Worm (Caenorhabditis elegans): ENCODE measurements around the gene Y69H2.7.

Y69H2.7 gene

DNA sequence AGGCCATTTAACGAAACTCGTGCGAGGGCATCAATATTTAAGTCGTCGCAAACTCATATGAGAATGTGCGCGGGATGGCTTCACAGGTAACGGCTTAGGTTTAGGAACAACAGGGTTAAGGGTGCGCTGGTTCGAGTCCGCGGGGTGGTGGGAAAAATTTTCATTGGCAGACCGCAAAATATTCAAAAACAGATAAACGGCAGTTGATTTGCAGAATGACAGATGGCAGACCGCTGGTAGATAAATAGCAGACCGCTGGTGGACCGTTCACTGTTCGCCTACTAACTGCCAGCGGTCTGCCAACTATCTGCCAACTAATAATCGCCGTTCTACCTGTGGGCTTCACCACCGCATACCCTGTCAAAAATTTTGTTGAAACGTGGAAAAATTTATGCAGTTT is 22.3 kb downstream of the Y69H2.7 start:
- TF ChIP-seq hnd-1 (tag; optimal IDR thresholded peaks at IDR 0.05) (no peak), scrt-1 (GFP tag; IDR thresholded peaks at IDR 0.05) (0 out of 2 replicates have a peak, but pooled peaks have one; percentile 58), aly-1 (tag; optimal IDR thresholded peaks at IDR 0.05) (peak; percentile 62), flt-1 (GFP tag; IDR thresholded peaks at IDR 0.05) (peak; percentile 40; the same call in 1 of the 2 replicates), tbx-11 (GFP tag; IDR thresholded peaks at IDR 0.05) (peak; percentile 40; the same call in 1 of the 2 replicates), ets-7 (tag; optimal IDR thresholded peaks at IDR 0.05) (no peak), ceh-13 (GFP tag; optimal IDR thresholded peaks at IDR 0.05) (peak; percentile 40), sea-1 (GFP tag; conservative IDR thresholded peaks at IDR 0.05) (peak; percentile 74)

DNA sequence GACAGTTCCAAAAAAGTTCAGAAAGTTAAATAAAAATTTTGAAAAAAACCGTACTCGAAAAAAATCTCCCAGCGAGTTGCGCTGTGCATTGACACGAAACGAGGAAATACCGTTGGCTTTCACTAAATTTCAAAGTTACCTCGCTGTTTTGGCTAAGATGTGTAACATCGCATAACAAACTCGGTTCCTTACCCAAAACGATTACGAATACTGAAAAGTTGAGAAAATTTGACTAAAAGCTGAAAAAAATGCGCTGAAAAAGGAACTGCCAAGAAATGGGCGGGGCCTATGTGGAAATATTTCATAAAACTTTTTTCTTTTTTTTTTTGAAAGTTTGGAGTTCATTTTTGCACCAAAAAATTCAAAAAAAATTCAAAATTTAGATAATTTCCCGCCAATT is 29.6 kb downstream of the Y69H2.7 start:
- TF ChIP-seq ama-1 (optimal IDR thresholded peaks at IDR 0.05) (no peak), B0310.2 (tag; optimal IDR thresholded peaks at IDR 0.05) (no peak), ets-7 (tag; optimal IDR thresholded peaks at IDR 0.05) (no peak), aly-1 (tag; optimal IDR thresholded peaks at IDR 0.05) (no peak), ceh-13 (GFP tag; optimal IDR thresholded peaks at IDR 0.05) (no peak)

DNA sequence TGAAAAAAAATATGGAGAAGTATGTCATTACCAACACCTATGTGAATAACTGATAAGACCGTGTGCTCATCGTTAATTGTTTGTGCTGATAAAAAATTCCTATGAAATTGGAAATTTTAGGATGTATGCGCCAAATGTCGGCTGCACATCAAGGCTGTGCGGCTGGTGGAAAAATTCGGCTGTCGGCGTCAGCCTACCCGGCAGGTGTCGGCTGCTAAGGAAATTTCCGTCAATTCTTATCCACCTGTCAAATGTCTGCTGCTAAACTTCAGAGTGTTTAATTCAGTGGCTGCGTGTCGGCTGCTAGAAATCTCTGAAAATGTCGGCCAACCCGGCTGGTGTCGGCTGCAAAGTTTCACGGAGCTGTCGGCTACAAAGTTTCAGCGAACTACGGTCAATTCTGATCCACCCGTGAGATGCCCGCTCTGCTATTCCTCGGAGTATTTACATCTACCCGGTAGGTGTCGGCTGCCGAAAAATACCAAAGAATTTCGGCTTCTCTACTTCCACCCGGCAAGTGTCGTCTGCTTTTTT is 30.2 kb downstream of the Y69H2.7 start, which contains the start of gene Y17D7C.2:
TSS of gene Y17D7C.2 (minus strand) at position 32 of the 534 bp plus-strand sequence.
- TF ChIP-seq hmg-4 (GFP tag; optimal IDR thresholded peaks at IDR 0.05) (peak; percentile 1), scrt-1 (GFP tag; IDR thresholded peaks at IDR 0.05) (peak; percentile 63), ets-7 (tag; optimal IDR thresholded peaks at IDR 0.05) (no peak), aly-1 (tag; optimal IDR thresholded peaks at IDR 0.05) (peak; percentile 86), tbx-11 (GFP tag; IDR thresholded peaks at IDR 0.05) (peak; percentile 52; the same call in 1 of the 2 replicates), pes-1 (GFP tag; IDR thresholded peaks at IDR 0.05) (no peak), flt-1 (GFP tag; IDR thresholded peaks at IDR 0.05) (peak; percentile 44; the same call in 1 of the 2 replicates), hmbx-1 (tag; optimal IDR thresholded peaks at IDR 0.05) (no peak), ceh-13 (GFP tag; optimal IDR thresholded peaks at IDR 0.05) (peak; percentile 70), ceh-36 (tag; optimal IDR thresholded peaks at IDR 0.05) (no peak), ama-1 (optimal IDR thresholded peaks at IDR 0.05) (peak; percentile 33), sea-1 (GFP tag; conservative IDR thresholded peaks at IDR 0.05) (peak; percentile 84), tbx-37 (GFP tag; conservative IDR thresholded peaks at IDR 0.05) (no peak), hnd-1 (tag; optimal IDR thresholded peaks at IDR 0.05) (no peak), B0310.2 (tag; optimal IDR thresholded peaks at IDR 0.05) (no peak), F13C5.2 (tag; optimal IDR thresholded peaks at IDR 0.05) (no peak)

DNA sequence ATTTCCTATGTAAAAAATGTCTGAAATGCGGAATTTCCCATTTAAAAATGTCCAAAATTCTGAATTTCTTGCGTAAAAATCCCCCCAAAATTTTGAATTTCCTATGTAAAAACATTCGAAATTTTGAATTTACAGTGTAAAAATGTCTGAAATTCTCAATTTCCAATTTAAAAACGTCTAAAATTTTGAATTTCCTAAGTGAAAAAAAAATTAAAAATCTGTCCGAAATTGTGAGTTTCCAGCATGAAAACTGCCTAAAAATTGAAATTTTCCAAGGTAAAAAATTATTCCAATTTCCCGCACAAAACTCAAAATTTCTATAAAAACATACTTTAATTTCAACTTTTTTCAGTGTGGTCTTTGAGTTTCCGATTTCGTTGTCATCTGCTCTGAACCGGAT is 32.1 kb downstream of the Y69H2.7 start:
- no peak for TF ChIP-seq tbx-11 (GFP tag; IDR thresholded peaks at IDR 0.05)

DNA sequence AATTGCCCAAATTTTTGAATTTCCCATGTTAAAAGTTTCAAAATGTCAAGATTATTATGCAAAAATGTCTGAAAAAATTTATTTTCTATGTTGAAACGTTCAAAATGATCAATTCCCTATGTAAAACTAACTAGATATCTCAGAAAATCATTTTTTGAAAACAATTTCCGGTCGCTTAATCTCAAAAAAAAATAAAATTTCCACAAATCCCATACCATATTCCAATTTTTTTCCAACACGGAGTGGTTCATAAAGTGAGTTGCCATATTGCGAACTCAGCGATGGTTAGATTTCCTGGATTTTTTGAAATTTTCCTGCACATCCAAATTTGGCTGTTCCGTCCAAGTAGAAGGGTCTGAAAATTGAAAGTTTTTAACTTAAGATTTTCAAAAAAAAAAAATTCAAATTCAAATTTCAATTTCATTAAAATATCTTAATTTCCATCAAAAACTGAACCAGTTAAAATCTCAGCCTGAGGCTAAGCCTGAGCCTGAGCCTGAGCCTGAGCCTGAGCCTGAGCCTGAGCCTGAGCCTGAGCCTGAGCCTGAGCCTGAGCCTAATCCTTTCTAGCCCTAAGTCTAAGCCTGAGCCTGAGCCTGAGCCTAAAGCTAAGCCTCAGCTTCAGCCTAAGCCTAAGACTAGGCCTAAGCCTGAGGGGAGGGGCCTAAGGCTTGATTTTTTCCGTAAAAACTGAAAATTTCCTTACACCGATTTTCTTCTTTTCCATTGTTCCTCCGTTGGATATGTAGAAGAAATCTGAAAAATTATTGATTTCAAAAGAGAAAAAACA is 32.9 kb downstream of the Y69H2.7 start:
- TF ChIP-seq hnd-1 (tag; optimal IDR thresholded peaks at IDR 0.05) (no peak), ceh-36 (tag; optimal IDR thresholded peaks at IDR 0.05) (peak; percentile 57), flt-1 (GFP tag; IDR thresholded peaks at IDR 0.05) (peak; percentile 52)

DNA sequence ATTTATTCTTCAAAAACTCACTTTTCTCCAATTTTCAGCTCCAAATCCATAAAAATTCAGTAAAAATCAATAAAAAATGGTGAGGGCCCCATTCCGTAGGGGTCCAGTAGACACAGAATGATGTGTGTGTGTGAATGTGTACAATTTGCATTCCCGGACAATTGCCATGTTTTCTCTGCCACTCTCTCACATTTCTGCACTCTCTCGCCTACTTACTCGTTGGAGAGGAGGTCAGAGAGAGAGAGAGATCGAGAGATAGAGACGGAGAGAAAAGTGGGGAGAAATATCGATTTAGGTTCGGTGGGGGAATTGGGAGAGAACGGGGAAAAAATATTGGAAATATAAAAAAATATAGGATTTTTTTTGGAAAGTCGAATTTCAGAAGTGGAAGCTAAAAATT is 33.8 kb downstream of the Y69H2.7 start:
- TF ChIP-seq F13C5.2 (tag; optimal IDR thresholded peaks at IDR 0.05) (no peak), flt-1 (GFP tag; IDR thresholded peaks at IDR 0.05) (peak; percentile 68; the same call in 1 of the 2 replicates), aly-1 (tag; optimal IDR thresholded peaks at IDR 0.05) (no peak), tra-4 (tag; optimal IDR thresholded peaks at IDR 0.05) (no peak), sea-1 (GFP tag; conservative IDR thresholded peaks at IDR 0.05) (no peak), ceh-13 (GFP tag; optimal IDR thresholded peaks at IDR 0.05) (peak; percentile 72), hmbx-1 (tag; optimal IDR thresholded peaks at IDR 0.05) (no peak), ceh-36 (tag; optimal IDR thresholded peaks at IDR 0.05) (no peak), tbx-37 (GFP tag; conservative IDR thresholded peaks at IDR 0.05) (no peak), pes-1 (GFP tag; IDR thresholded peaks at IDR 0.05) (no peak), ama-1 (optimal IDR thresholded peaks at IDR 0.05) (no peak), scrt-1 (GFP tag; IDR thresholded peaks at IDR 0.05) (no peak), hnd-1 (tag; optimal IDR thresholded peaks at IDR 0.05) (peak; percentile 45), hmg-4 (GFP tag; optimal IDR thresholded peaks at IDR 0.05) (peak; percentile 23), ets-7 (tag; optimal IDR thresholded peaks at IDR 0.05) (no peak), tbx-11 (GFP tag; IDR thresholded peaks at IDR 0.05) (0 out of 2 replicates have a peak, but pooled peaks have one; percentile 58), B0310.2 (tag; optimal IDR thresholded peaks at IDR 0.05) (no peak)

DNA sequence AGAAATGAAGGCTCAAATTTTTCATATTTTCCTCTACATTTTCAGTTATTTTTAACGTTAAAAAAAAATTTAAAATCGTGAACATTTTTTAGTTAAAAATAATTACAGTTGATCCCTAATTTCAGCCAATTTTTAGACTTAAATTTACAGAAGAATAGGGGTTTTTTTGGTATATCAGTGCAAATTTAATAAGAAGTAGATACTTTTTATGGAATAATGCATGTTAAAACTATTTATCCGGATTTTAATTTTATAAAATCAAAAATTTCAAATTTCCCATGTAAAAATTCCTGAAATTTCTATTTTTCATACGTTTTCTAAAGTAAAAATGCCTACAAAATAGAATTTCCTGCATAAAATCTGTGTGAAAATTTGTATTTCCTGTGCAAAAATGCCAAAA is 34.3 kb downstream of the Y69H2.7 start:
- no peak for TF ChIP-seq ceh-36 (tag; optimal IDR thresholded peaks at IDR 0.05)
- no peak for TF ChIP-seq sea-1 (GFP tag; conservative IDR thresholded peaks at IDR 0.05)
- TF ChIP-seq ama-1 (optimal IDR thresholded peaks at IDR 0.05), result no peak
- TF ChIP-seq flt-1 (GFP tag; IDR thresholded peaks at IDR 0.05), result no peak
- no peak for TF ChIP-seq ets-7 (tag; optimal IDR thresholded peaks at IDR 0.05)
- TF ChIP-seq F13C5.2 (tag; optimal IDR thresholded peaks at IDR 0.05), result no peak
- TF ChIP-seq ceh-13 (GFP tag; optimal IDR thresholded peaks at IDR 0.05), result no peak
- no peak for TF ChIP-seq tbx-11 (GFP tag; IDR thresholded peaks at IDR 0.05)
- TF ChIP-seq tbx-37 (GFP tag; conservative IDR thresholded peaks at IDR 0.05), result no peak
- TF ChIP-seq hmbx-1 (tag; optimal IDR thresholded peaks at IDR 0.05), result no peak
- TF ChIP-seq aly-1 (tag; optimal IDR thresholded peaks at IDR 0.05), result no peak
- no peak for TF ChIP-seq B0310.2 (tag; optimal IDR thresholded peaks at IDR 0.05)
- no peak for TF ChIP-seq scrt-1 (GFP tag; IDR thresholded peaks at IDR 0.05)
- no peak for TF ChIP-seq hmg-4 (GFP tag; optimal IDR thresholded peaks at IDR 0.05)

Data from whole organism, early embryonic.